Worm (Caenorhabditis elegans) whole organism, young adult: ENCODE data around the gene nrf-6.

Experiments
- lin-54 ChIP-seq: fragments of 200-800 bp; sonication (Bioruptor generic); optimal IDR thresholded peaks from 2 replicates; lab custom pipeline; 2018; ENCODE audit warnings: mild to moderate bottlenecking, missing genetic modification characterization, missing compliant biosample characterization
- pha-4 ChIP-seq: fragments of 150-350 bp; sonication (generic microtip); optimal IDR thresholded peaks from 2 replicates; lab custom pipeline; 2014; ENCODE audit warnings: missing biosample characterization, missing genetic modification reagents, missing genetic modification characterization

DNA sequence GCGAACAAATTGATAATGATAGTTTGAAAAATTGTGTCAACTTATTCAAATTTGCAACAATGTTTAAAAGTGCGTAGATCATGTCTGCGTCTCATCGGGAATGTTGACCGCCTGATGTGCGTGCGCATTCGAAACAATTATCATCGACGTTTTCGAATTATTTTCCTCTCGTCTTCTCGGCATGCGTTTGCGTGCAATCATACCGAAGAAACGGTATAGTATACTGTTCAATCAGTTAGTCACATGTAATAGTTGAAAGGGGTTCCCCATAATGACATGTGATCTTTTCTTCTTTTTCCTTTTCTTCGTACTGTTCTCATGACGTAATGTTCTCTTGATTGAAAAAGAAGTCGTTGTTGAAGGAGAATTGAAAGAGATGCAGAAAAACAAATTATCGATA, 15.7 kb downstream of the nrf-6 start:
- TF ChIP-seq pha-4 (tag; lab: Kevin White, UChicago) (no peak), lin-54 (peak; percentile 53)
